Fruit fly (Drosophila melanogaster) whole organism, embryonic: ENCODE measurements around the gene dbe.

Source experiments
- Atf3 ChIP-seq: fragments of 200-800 bp; sonication (Bioruptor generic); optimal IDR thresholded peaks from 3 replicates; lab custom pipeline; 2016; ENCODE audit warnings: missing biosample characterization, missing genetic modification characterization
- CG1024 ChIP-seq: fragments of 200-800 bp; sonication (Bioruptor generic); IDR thresholded peaks from 2 replicates; pipeline ENCODE4 v1.3.6; 2022; ENCODE audit warnings: missing biosample characterization, missing genetic modification characterization
- CG10543 ChIP-seq: fragments of 200-800 bp; sonication (Bioruptor generic); optimal IDR thresholded peaks from 3 replicates; lab custom pipeline; 2017; ENCODE audit warnings: missing biosample characterization, mild to moderate bottlenecking, missing genetic modification characterization, moderate library complexity
- CG11093 ChIP-seq: fragments of 200-800 bp; sonication (Bioruptor generic); IDR thresholded peaks from 3 replicates; pipeline ENCODE4 v1.3.6; 2022; ENCODE audit warnings: missing biosample characterization, missing genetic modification characterization
- CG11456 ChIP-seq: fragments of 200-800 bp; sonication (Bioruptor generic); IDR thresholded peaks from 3 replicates; pipeline ENCODE4 v1.3.6; 2022; ENCODE audit warnings: missing biosample characterization, missing genetic modification characterization
- CG11723 ChIP-seq: fragments of 200-800 bp; sonication (Bioruptor generic); optimal IDR thresholded peaks from 2 replicates; lab custom pipeline; 2017; ENCODE audit warnings: missing biosample characterization, mild to moderate bottlenecking, missing genetic modification characterization
- CG12659 ChIP-seq: fragments of 200-800 bp; sonication (Bioruptor generic); optimal IDR thresholded peaks from 3 replicates; lab custom pipeline; 2017; ENCODE audit warnings: mild to moderate bottlenecking, missing biosample characterization, missing genetic modification reagents, missing genetic modification characterization
- CG13775 ChIP-seq: fragments of 200-800 bp; sonication (Bioruptor generic); optimal IDR thresholded peaks from 3 replicates; lab custom pipeline; 2017; ENCODE audit warnings: missing biosample characterization, mild to moderate bottlenecking, missing genetic modification characterization
- CG15514 ChIP-seq: fragments of 200-800 bp; sonication (Bioruptor generic); optimal IDR thresholded peaks from 3 replicates; lab custom pipeline; 2017; ENCODE audit warnings: missing biosample characterization, missing genetic modification characterization, mild to moderate bottlenecking, moderate library complexity, missing genetic modification reagents
- CG16813 ChIP-seq: fragments of 200-800 bp; sonication (Bioruptor generic); IDR thresholded peaks from 3 replicates; pipeline ENCODE4 v1.3.6; 2022; ENCODE audit warnings: missing biosample characterization, missing genetic modification characterization; ENCODE audit not compliant: partially characterized antibody
- CG17612 ChIP-seq: fragments of 200-800 bp; sonication (Bioruptor generic); IDR thresholded peaks from 2 replicates; pipeline ENCODE4 v1.3.6; 2022; ENCODE audit warnings: missing biosample characterization, missing genetic modification characterization
- CG2129 ChIP-seq: fragments of 200-800 bp; sonication (Bioruptor generic); IDR thresholded peaks from 2 replicates; pipeline ENCODE4 v1.3.6; 2022; ENCODE audit warnings: missing biosample characterization, missing genetic modification characterization; ENCODE audit not compliant: partially characterized antibody
- CG2889 ChIP-seq: fragments of 200-800 bp; sonication (Bioruptor generic); IDR thresholded peaks from 3 replicates; pipeline ENCODE4 v1.3.6; 2022; ENCODE audit warnings: missing biosample characterization, missing genetic modification characterization
- CG3065 ChIP-seq: fragments of 200-800 bp; sonication (Bioruptor generic); optimal IDR thresholded peaks from 2 replicates; lab custom pipeline; 2016; ENCODE audit warnings: missing biosample characterization, missing genetic modification characterization
- CG32772 ChIP-seq: fragments of 200-800 bp; sonication (Bioruptor generic); IDR thresholded peaks from 2 replicates; pipeline ENCODE4 v1.3.6; 2022; ENCODE audit warnings: missing biosample characterization, missing genetic modification characterization
- CG42726 ChIP-seq: fragments of 200-800 bp; sonication (Bioruptor generic); IDR thresholded peaks from 2 replicates; pipeline ENCODE4 v1.3.6; 2022; ENCODE audit warnings: missing biosample characterization, missing genetic modification characterization; ENCODE audit not compliant: partially characterized antibody
- CG5180 ChIP-seq: fragments of 200-800 bp; sonication (Bioruptor generic); optimal IDR thresholded peaks from 3 replicates; lab custom pipeline; 2017; ENCODE audit warnings: missing biosample characterization, missing genetic modification characterization, mild to moderate bottlenecking, moderate library complexity, missing genetic modification reagents
- CG6272 ChIP-seq: fragments of 200-800 bp; sonication (Bioruptor generic); IDR thresholded peaks from 2 replicates; pipeline ENCODE4 v1.3.6; 2022; ENCODE audit warnings: missing biosample characterization, missing genetic modification characterization
- CG7745 ChIP-seq: fragments of 200-800 bp; sonication (Bioruptor generic); optimal IDR thresholded peaks from 2 replicates; lab custom pipeline; 2018; ENCODE audit warnings: missing biosample characterization, mild to moderate bottlenecking, missing genetic modification characterization, moderate library complexity
- CG8089 ChIP-seq: fragments of 200-800 bp; sonication (Bioruptor generic); optimal IDR thresholded peaks from 3 replicates; lab custom pipeline; 2016; ENCODE audit warnings: missing biosample characterization, missing genetic modification characterization
- D ChIP-seq, 2 experiments: fragments of 200-800 bp in 1 of 2; fragments of >200 bp in 1 of 2; sonication (Bioruptor generic) in 1 of 2; optimal IDR thresholded peaks; 2 replicates in 1 of 2; 3 replicates in 1 of 2; lab custom pipeline; 2017; ENCODE audit warnings: mild to moderate bottlenecking in 1 of 2, missing biosample characterization in 1 of 2, missing genetic modification characterization in 1 of 2, missing genetic modification reagents in 1 of 2
- Deaf1 ChIP-seq: fragments of 200-800 bp; optimal IDR thresholded peaks from 3 replicates; lab custom pipeline; 2019; ENCODE audit warnings: missing biosample characterization, mild to moderate bottlenecking, missing genetic modification characterization, moderate library complexity
- Doc3 ChIP-seq: fragments of 200-800 bp; sonication (Bioruptor generic); IDR thresholded peaks from 3 replicates; pipeline ENCODE4 v1.3.6; 2022; ENCODE audit warnings: missing biosample characterization, missing genetic modification characterization; ENCODE audit not compliant: partially characterized antibody
- Drgx ChIP-seq: fragments of 200-800 bp; sonication (Bioruptor generic); IDR thresholded peaks from 2 replicates; pipeline ENCODE4 v1.3.6; 2022; ENCODE audit warnings: missing biosample characterization, missing genetic modification characterization
- HLH54F ChIP-seq: fragments of 200-800 bp; sonication (Bioruptor generic); optimal IDR thresholded peaks from 3 replicates; lab custom pipeline; 2016; ENCODE audit warnings: missing biosample characterization, missing genetic modification characterization
- Hr3 ChIP-seq: fragments of 200-800 bp; sonication (Bioruptor generic); optimal IDR thresholded peaks from 3 replicates; lab custom pipeline; 2016; ENCODE audit warnings: missing biosample characterization, missing genetic modification characterization
- NC2β ChIP-seq: fragments of 200-800 bp; sonication (Bioruptor generic); optimal IDR thresholded peaks from 2 replicates; lab custom pipeline; 2016; ENCODE audit warnings: missing biosample characterization, missing genetic modification characterization
- Sry-δ ChIP-seq: fragments of 200-800 bp; sonication (Bioruptor generic); optimal IDR thresholded peaks from 2 replicates; lab custom pipeline; 2016; ENCODE audit warnings: missing biosample characterization, missing genetic modification characterization
- bsh ChIP-seq, 2 experiments: fragments of 200-800 bp; sonication (Bioruptor generic); optimal IDR thresholded peaks; 2 replicates each; lab custom pipeline; 2017 to 2018; ENCODE audit warnings: mild to moderate bottlenecking in 2 of 2, missing biosample characterization in 2 of 2, missing genetic modification characterization in 2 of 2, moderate library complexity in 1 of 2
- btn ChIP-seq: fragments of 200-800 bp; sonication (Bioruptor generic); optimal IDR thresholded peaks from 2 replicates; lab custom pipeline; 2016; ENCODE audit warnings: missing biosample characterization, missing genetic modification characterization
- ci ChIP-seq: fragments of 200-800 bp; sonication (Bioruptor generic); IDR thresholded peaks from 3 replicates; pipeline ENCODE4 v1.3.6; 2022; ENCODE audit warnings: missing biosample characterization, missing genetic modification characterization
- dan ChIP-seq: fragments of 200-800 bp; sonication (Bioruptor generic); IDR thresholded peaks from 2 replicates; pipeline ENCODE4 v1.3.6; 2022; ENCODE audit warnings: missing biosample characterization, missing genetic modification characterization
- danr ChIP-seq: fragments of 200-800 bp; sonication (Bioruptor generic); IDR thresholded peaks from 2 replicates; pipeline ENCODE4 v1.3.6; 2022; ENCODE audit warnings: missing biosample characterization, missing genetic modification characterization
- fd96Cb ChIP-seq: fragments of 200-800 bp; sonication (Bioruptor generic); optimal IDR thresholded peaks from 2 replicates; lab custom pipeline; 2018; ENCODE audit warnings: missing biosample characterization, mild to moderate bottlenecking, missing genetic modification characterization, moderate library complexity
- ftz-f1 ChIP-seq: fragments of 200-800 bp; sonication (Bioruptor generic); optimal IDR thresholded peaks from 2 replicates; lab custom pipeline; 2016; ENCODE audit warnings: missing biosample characterization, missing genetic modification characterization
- gfzf ChIP-seq: fragments of 200-800 bp; sonication (Bioruptor generic); optimal IDR thresholded peaks from 2 replicates; lab custom pipeline; 2016; ENCODE audit warnings: missing biosample characterization, mild to moderate bottlenecking, missing genetic modification characterization, moderate library complexity
- insv ChIP-seq, 2 experiments: fragments of 200-800 bp; sonication (Bioruptor generic); optimal IDR thresholded peaks; 3 replicates each; lab custom pipeline; 2016 to 2018; ENCODE audit warnings: missing biosample characterization in 2 of 2, missing genetic modification characterization in 2 of 2
- kni ChIP-seq: fragments of 200-800 bp; sonication (Bioruptor generic); optimal IDR thresholded peaks from 3 replicates; lab custom pipeline; 2017; ENCODE audit warnings: mild to moderate bottlenecking, missing biosample characterization, missing genetic modification reagents, missing genetic modification characterization
- ro ChIP-seq: fragments of 200-800 bp; sonication (Bioruptor generic); IDR thresholded peaks from 2 replicates; pipeline ENCODE4 v1.3.6; 2022; ENCODE audit warnings: missing biosample characterization, missing genetic modification characterization
- schlank ChIP-seq: fragments of 200-800 bp; sonication (Bioruptor generic); optimal IDR thresholded peaks from 2 replicates; lab custom pipeline; 2018; ENCODE audit warnings: missing biosample characterization, mild to moderate bottlenecking, missing genetic modification characterization
- so ChIP-seq: fragments of 200-800 bp; sonication (Bioruptor generic); IDR thresholded peaks from 3 replicates; pipeline ENCODE4 v1.3.6; 2022; ENCODE audit warnings: missing biosample characterization, missing genetic modification characterization
- sob ChIP-seq: fragments of 200-800 bp; sonication (Bioruptor generic); IDR thresholded peaks from 2 replicates; pipeline ENCODE4 v1.3.6; 2022; ENCODE audit warnings: missing biosample characterization, missing genetic modification characterization
- sr ChIP-seq: fragments of 200-800 bp; sonication (Bioruptor generic); IDR thresholded peaks from 3 replicates; pipeline ENCODE4 v1.3.6; 2022; ENCODE audit warnings: missing biosample characterization, missing genetic modification characterization
- twi ChIP-seq: fragments of 200-800 bp; optimal IDR thresholded peaks from 2 replicates; lab custom pipeline; 2019; ENCODE audit warnings: missing biosample characterization, mild to moderate bottlenecking, missing genetic modification characterization, moderate library complexity
- zf30C ChIP-seq: fragments of 200-800 bp; sonication (Bioruptor generic); optimal IDR thresholded peaks from 3 replicates; lab custom pipeline; 2018; ENCODE audit warnings: missing biosample characterization, mild to moderate bottlenecking, missing genetic modification characterization

Gene dbe

dm6 chr2L:845341-846004 lies 24.2 kb downstream of the dbe start (continued):
- TF ChIP-seq CG2129 (no peak), twi (tag; lab: Kevin White, UChicago) (peak; percentile 59), Hr3 (peak; percentile 84), CG11093 (peak; percentile 87; the same call in 2 of the 3 replicates), CG2889 (GFP tag; lab: Robert Waterston, UW) (peak; percentile 84), CG11723 (peak; percentile 72), danr (GFP tag; lab: Robert Waterston, UW) (peak; percentile 73; the same call in 1 of the 2 replicates), fd96Cb (tag; lab: Kevin White, UChicago) (peak; percentile 82), kni (no peak), CG10543 (peak; percentile 62)

dm6 chr2L:843850-844791 lies 25.5 kb downstream of the dbe start:
- TF ChIP-seq Deaf1 (tag; lab: Kevin White, UChicago) (no peak), sr (GFP tag; lab: Robert Waterston, UW) (peak; percentile 88), CG7745 (tag; lab: Kevin White, UChicago) (no peak), CG42726 (no peak), CG15514 (GFP tag; lab: Kevin White, UChicago) (no peak), CG11723 (no peak), CG5180 (GFP tag; lab: Kevin White, UChicago) (peak; percentile 50), insv (GFP tag; optimal IDR thresholded peaks at IDR 0.05; lab: Kevin White, UChicago) (no peak), sob (no peak), Doc3 (GFP tag; lab: Robert Waterston, UW) (no peak), schlank (no peak), Sry-δ (GFP tag; lab: Kevin White, UChicago) (no peak), Atf3 (GFP tag; lab: Kevin White, UChicago) (no peak), CG6272 (GFP tag; lab: Robert Waterston, UW) (no peak), dan (GFP tag; lab: Robert Waterston, UW) (no peak), D (optimal IDR thresholded peaks at IDR 0.05; lab: Kevin White, UChicago) (no peak), D (GFP tag; optimal IDR thresholded peaks at IDR 0.05; lab: Kevin White, UChicago) (no peak), CG8089 (GFP tag; lab: Kevin White, UChicago) (no peak), twi (tag; lab: Kevin White, UChicago) (no peak), bsh (GFP tag; optimal IDR thresholded peaks at IDR 0.05; lab: Kevin White, UChicago) (peak in 1 of 2 experiments; percentile 34), Drgx (GFP tag; lab: Robert Waterston, UW) (peak; percentile 58), ftz-f1 (no peak), NC2β (no peak), gfzf (GFP tag; lab: Kevin White, UChicago) (no peak), ro (GFP tag; lab: Robert Waterston, UW) (no peak), CG1024 (GFP tag; lab: Robert Waterston, UW) (no peak), CG17612 (GFP tag; lab: Robert Waterston, UW) (no peak), zf30C (GFP tag; lab: Kevin White, UChicago) (peak; percentile 3), CG3065 (GFP tag; lab: Kevin White, UChicago) (no peak), CG13775 (GFP tag; lab: Kevin White, UChicago) (no peak), CG12659 (GFP tag; lab: Kevin White, UChicago) (no peak), CG11456 (GFP tag; lab: Robert Waterston, UW) (no peak), btn (GFP tag; lab: Kevin White, UChicago) (no peak), HLH54F (GFP tag; lab: Kevin White, UChicago) (no peak), CG32772 (GFP tag; lab: Robert Waterston, UW) (no peak), ci (GFP tag; lab: Robert Waterston, UW) (peak; percentile 62; the same call in 2 of the 3 replicates), CG16813 (GFP tag; lab: Robert Waterston, UW) (no peak), so (GFP tag; lab: Robert Waterston, UW) (peak; percentile 6; the same call in 1 of the 3 replicates)
